Worm (Caenorhabditis elegans) whole organism, L4 larva: ENCODE results near the gene ugt-43.
A peak's percentile ranks its signal among the peaks of the same experiment; 100 is the strongest.

Experiments used
- F10B5.3 ChIP-seq: sonication (generic microtip); optimal IDR thresholded peaks from 2 replicates; lab custom pipeline; 2016; ENCODE audit warnings: mild to moderate bottlenecking, missing genetic modification characterization, missing compliant biosample characterization
- aha-1 ChIP-seq: fragments of 150-350 bp; peaks from one replicate; lab custom pipeline; 2014; ENCODE audit warnings: missing biosample characterization, missing genetic modification characterization
- ceh-32 ChIP-seq: sonication (generic microtip); optimal IDR thresholded peaks from 2 replicates; lab custom pipeline; 2016; ENCODE audit warnings: mild to moderate bottlenecking, missing genetic modification characterization, missing compliant biosample characterization; ENCODE audit not compliant: poor library complexity
- ces-1 ChIP-seq: fragments of 150-350 bp; sonication (generic microtip); optimal IDR thresholded peaks from 4 replicates; lab custom pipeline; 2014; ENCODE audit warnings: missing biosample characterization, missing genetic modification reagents, missing genetic modification characterization
- ctbp-1 ChIP-seq: fragments of 200-800 bp; sonication (Bioruptor generic); IDR thresholded peaks from 2 replicates; pipeline ENCODE4 v1.3.6; 2022; ENCODE audit warnings: missing genetic modification reagents, missing genetic modification characterization, missing compliant biosample characterization
- daf-16 ChIP-seq, 3 experiments: sonication (generic microtip); optimal IDR thresholded peaks; 2 replicates each; lab custom pipeline; 2016 to 2017; ENCODE audit warnings: missing genetic modification characterization in 3 of 3, missing genetic modification reagents in 3 of 3, mild to moderate bottlenecking in 2 of 3, missing compliant biosample characterization in 2 of 3, missing biosample characterization in 1 of 3, moderate library complexity in 1 of 3
- dmd-6 ChIP-seq: fragments of 200-800 bp; sonication (Bioruptor generic); IDR thresholded peaks from 2 replicates; pipeline ENCODE4 v1.3.6; 2022; ENCODE audit warnings: missing genetic modification reagents, missing genetic modification characterization, missing compliant biosample characterization
- dmd-8 ChIP-seq: fragments of 200-800 bp; sonication (Bioruptor generic); IDR thresholded peaks from 2 replicates; pipeline ENCODE4 v1.3.6; 2022; ENCODE audit warnings: missing genetic modification characterization, missing compliant biosample characterization
- dmd-9 ChIP-seq: fragments of 200-800 bp; sonication (Bioruptor generic); IDR thresholded peaks from 2 replicates; pipeline ENCODE4 v1.3.6; 2022; ENCODE audit warnings: missing genetic modification reagents, missing genetic modification characterization, missing compliant biosample characterization
- dve-1 ChIP-seq: sonication (generic microtip); optimal IDR thresholded peaks from 2 replicates; lab custom pipeline; 2017; ENCODE audit warnings: antibody characterized with exemption, mild to moderate bottlenecking, missing genetic modification characterization, missing compliant biosample characterization; ENCODE audit not compliant: insufficient read depth
- hif-1 ChIP-seq, 2 experiments: sonication (generic microtip); optimal IDR thresholded peaks; 2 replicates each; lab custom pipeline; 2016 to 2017; ENCODE audit warnings: missing compliant biosample characterization in 2 of 2, missing genetic modification characterization in 2 of 2, missing genetic modification reagents in 2 of 2, missing genotype in 2 of 2, mild to moderate bottlenecking in 1 of 2
- hlh-11 ChIP-seq: fragments of 200-800 bp; sonication (Bioruptor generic); optimal IDR thresholded peaks from 2 replicates; lab custom pipeline; 2018; ENCODE audit warnings: mild to moderate bottlenecking, missing genetic modification characterization, missing compliant biosample characterization
- hlh-30 ChIP-seq: sonication (generic microtip); optimal IDR thresholded peaks from 2 replicates; lab custom pipeline; 2017; ENCODE audit warnings: antibody characterized with exemption, mild to moderate bottlenecking, missing genetic modification characterization, missing compliant biosample characterization; ENCODE audit not compliant: insufficient read depth
- hmg-1.1 ChIP-seq: fragments of 200-800 bp; sonication (Bioruptor generic); IDR thresholded peaks from 2 replicates; pipeline ENCODE4 v1.3.6; 2022; ENCODE audit warnings: missing genetic modification reagents, missing genetic modification characterization, missing compliant biosample characterization
- lin-29 ChIP-seq: fragments of 200-800 bp; sonication (Bioruptor generic); IDR thresholded peaks from 2 replicates; pipeline ENCODE4 v1.3.6; 2022; ENCODE audit warnings: missing genetic modification reagents, missing genetic modification characterization, missing compliant biosample characterization
- lsy-2 ChIP-seq, 2 experiments: fragments of 150-350 bp in 1 of 2; sonication (generic microtip) in 1 of 2; optimal IDR thresholded peaks; 2 replicates each; lab custom pipeline; 2014 to 2017; ENCODE audit warnings: missing biosample characterization in 2 of 2, missing genetic modification characterization in 2 of 2
- nhr-11 ChIP-seq: fragments of 150-350 bp; optimal IDR thresholded peaks from 2 replicates; lab custom pipeline; 2014; ENCODE audit warnings: missing biosample characterization, missing genetic modification characterization
- nhr-237 ChIP-seq: sonication (generic microtip); optimal IDR thresholded peaks from 2 replicates; lab custom pipeline; 2017; ENCODE audit warnings: missing biosample characterization, missing genetic modification characterization
- nhr-6 ChIP-seq: fragments of 150-350 bp; optimal IDR thresholded peaks from 2 replicates; lab custom pipeline; 2014; ENCODE audit warnings: missing biosample characterization, missing genetic modification characterization
- pqm-1 ChIP-seq: sonication (generic microtip); optimal IDR thresholded peaks from 2 replicates; lab custom pipeline; 2017; ENCODE audit warnings: missing biosample characterization, missing genetic modification characterization
- rbr-2 ChIP-seq: sonication (generic microtip); optimal IDR thresholded peaks from 2 replicates; lab custom pipeline; 2016; ENCODE audit warnings: missing genotype, missing genetic modification characterization, missing compliant biosample characterization
- spr-3 ChIP-seq: fragments of 200-800 bp; sonication (Bioruptor generic); optimal IDR thresholded peaks from 2 replicates; lab custom pipeline; 2018; ENCODE audit warnings: mild to moderate bottlenecking, missing genetic modification characterization, missing compliant biosample characterization
- unc-130 ChIP-seq: sonication (generic microtip); optimal IDR thresholded peaks from 2 replicates; lab custom pipeline; 2016; ENCODE audit warnings: missing genetic modification reagents, missing genetic modification characterization, missing compliant biosample characterization
- zfp-2 ChIP-seq: sonication (generic microtip); optimal IDR thresholded peaks from 2 replicates; lab custom pipeline; 2016; ENCODE audit warnings: mild to moderate bottlenecking, missing genetic modification characterization, missing compliant biosample characterization

Gene ugt-43

ce11 chrIV:10512752-10513151 is 48.4 kb downstream of the ugt-43 start:
- TF ChIP-seq hlh-30 (tag; lab: Kevin White, UChicago) (peak; percentile 80), ceh-32 (tag; lab: Kevin White, UChicago) (no peak), ctbp-1 (GFP tag; lab: Robert Waterston, UW) (no peak), dmd-6 (GFP tag; lab: Robert Waterston, UW) (no peak), daf-16 (GFP tag; optimal IDR thresholded peaks at IDR 0.05; lab: Kevin White, UChicago) (peak in 1 of 2 experiments; percentile 59), daf-16 (tag; optimal IDR thresholded peaks at IDR 0.05; lab: Kevin White, UChicago) (peak; percentile 20), aha-1 (tag; lab: Kevin White, UChicago) (peak; percentile 79), nhr-237 (no peak), hlh-11 (tag; lab: Kevin White, UChicago) (peak; percentile 0), nhr-11 (tag; lab: Kevin White, UChicago) (peak; percentile 66), lsy-2 (tag; optimal IDR thresholded peaks at IDR 0.05; lab: Kevin White, UChicago) (peak in 1 of 2 experiments; percentile 6)

DNA sequence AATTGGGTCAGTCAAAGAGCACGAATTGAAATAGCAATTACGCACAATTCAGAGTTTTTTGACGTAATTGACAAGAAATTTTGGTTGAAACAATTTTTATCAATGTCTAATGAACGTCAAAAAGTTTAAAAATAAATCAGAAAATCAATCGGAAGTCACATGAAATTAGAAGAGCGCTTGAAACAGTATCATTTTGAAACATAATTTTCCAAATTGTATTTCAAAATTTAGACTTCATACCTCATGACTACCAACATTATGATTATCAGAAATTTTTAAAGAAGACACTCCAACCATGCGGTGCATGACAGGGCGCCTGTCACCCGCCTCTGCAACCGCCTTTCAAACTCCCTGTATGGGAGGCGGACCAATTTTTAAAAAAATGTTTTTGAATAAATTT is 48.9 kb downstream of the ugt-43 start:
- TF ChIP-seq pqm-1 (peak; percentile 3), dve-1 (tag; lab: Kevin White, UChicago) (peak; percentile 59), dmd-8 (no peak), hif-1 (tag; optimal IDR thresholded peaks at IDR 0.05; lab: Kevin White, UChicago) (peak in 1 of 2 experiments; percentile 10), hlh-30 (tag; lab: Kevin White, UChicago) (peak; percentile 60), hlh-11 (tag; lab: Kevin White, UChicago) (peak; percentile 54)

DNA sequence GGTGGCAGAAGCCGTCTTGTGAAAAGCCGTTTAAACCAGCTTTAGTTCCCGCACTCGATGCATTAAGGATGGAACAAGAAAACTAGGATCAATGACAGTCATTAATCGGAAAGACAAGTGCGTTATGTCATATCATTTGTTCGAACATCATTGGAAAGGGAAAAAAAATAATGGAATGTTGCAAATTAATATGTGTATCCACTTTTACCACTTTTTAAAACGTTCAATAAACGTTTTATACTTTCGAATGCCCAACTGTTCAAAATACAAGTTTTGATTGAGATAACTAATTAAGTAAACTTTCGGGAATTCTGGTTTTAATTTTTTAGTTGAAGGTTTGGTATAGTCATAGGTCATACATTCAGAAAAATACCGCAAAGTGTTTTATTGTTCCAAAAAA is 50.7 kb downstream of the ugt-43 start, which contains the start of gene C02F4.4:
TSS of gene C02F4.4 (minus strand) at position 101 of the 400 bp plus-strand sequence.
- TF ChIP-seq ces-1 = no peak
- no peak for TF ChIP-seq dmd-9 (GFP tag; lab: Robert Waterston, UW)
- no peak for TF ChIP-seq unc-130 (GFP tag; lab: Kevin White, UChicago)
- TF ChIP-seq hlh-30 (tag; lab: Kevin White, UChicago) = no peak
- no peak for TF ChIP-seq spr-3 (GFP tag; lab: Kevin White, UChicago)
- no peak for TF ChIP-seq F10B5.3 (tag; lab: Kevin White, UChicago)
- TF ChIP-seq zfp-2 (tag; lab: Kevin White, UChicago) = no peak
- no peak for TF ChIP-seq rbr-2 (tag; lab: Kevin White, UChicago)
- no peak for TF ChIP-seq hmg-1.1 (GFP tag; lab: Robert Waterston, UW)
- TF ChIP-seq nhr-6 (tag; lab: Kevin White, UChicago) = no peak
- no peak for TF ChIP-seq lin-29 (GFP tag; lab: Robert Waterston, UW)
